Fruit fly (Drosophila melanogaster) whole organism, embryonic: ENCODE results near the gene CG45428.

Experiments used
- Bdp1 ChIP-seq: fragments of 200-800 bp; sonication (Bioruptor generic); optimal IDR thresholded peaks from 3 replicates; lab custom pipeline; 2016; ENCODE audit warnings: missing biosample characterization, missing genetic modification characterization
- Bgb ChIP-seq: fragments of 200-800 bp; sonication (Bioruptor generic); IDR thresholded peaks from 2 replicates; pipeline ENCODE4 v1.3.6; 2022; ENCODE audit warnings: missing biosample characterization, missing genetic modification characterization; ENCODE audit not compliant: partially characterized antibody
- CG12299 ChIP-seq: fragments of 200-800 bp; sonication (Bioruptor generic); optimal IDR thresholded peaks from 2 replicates; lab custom pipeline; 2018; ENCODE audit warnings: missing biosample characterization, mild to moderate bottlenecking, missing genetic modification characterization
- CG13424 ChIP-seq: fragments of 200-800 bp; sonication (Bioruptor generic); optimal IDR thresholded peaks from 2 replicates; lab custom pipeline; 2019; ENCODE audit warnings: missing biosample characterization, mild to moderate bottlenecking, missing genetic modification characterization, moderate library complexity
- CG13775 ChIP-seq: fragments of 200-800 bp; sonication (Bioruptor generic); optimal IDR thresholded peaks from 3 replicates; lab custom pipeline; 2017; ENCODE audit warnings: missing biosample characterization, mild to moderate bottlenecking, missing genetic modification characterization
- CG14860 ChIP-seq: fragments of 200-800 bp; sonication (Bioruptor generic); IDR thresholded peaks from 3 replicates; pipeline ENCODE4 v1.3.6; 2022; ENCODE audit warnings: missing biosample characterization, missing genetic modification characterization; ENCODE audit not compliant: partially characterized antibody
- CG14965 ChIP-seq: fragments of 200-800 bp; sonication (Bioruptor generic); optimal IDR thresholded peaks from 2 replicates; lab custom pipeline; 2016; ENCODE audit warnings: missing biosample characterization, missing genetic modification characterization, borderline replicate concordance
- CG15011 ChIP-seq: fragments of 200-800 bp; sonication (Bioruptor generic); optimal IDR thresholded peaks from 3 replicates; lab custom pipeline; 2018; ENCODE audit warnings: missing biosample characterization, mild to moderate bottlenecking, missing genetic modification characterization
- CG17359 ChIP-seq: fragments of 200-800 bp; sonication (Bioruptor generic); optimal IDR thresholded peaks from 3 replicates; lab custom pipeline; 2018; ENCODE audit warnings: missing biosample characterization, mild to moderate bottlenecking, missing genetic modification characterization, moderate library complexity
- CG34224 ChIP-seq: fragments of 200-800 bp; sonication (Bioruptor generic); IDR thresholded peaks from 3 replicates; pipeline ENCODE4 v1.3.6; 2022; ENCODE audit warnings: missing biosample characterization, missing genetic modification characterization; ENCODE audit not compliant: partially characterized antibody
- CG42726 ChIP-seq: fragments of 200-800 bp; sonication (Bioruptor generic); IDR thresholded peaks from 2 replicates; pipeline ENCODE4 v1.3.6; 2022; ENCODE audit warnings: missing biosample characterization, missing genetic modification characterization; ENCODE audit not compliant: partially characterized antibody
- CG6254 ChIP-seq: fragments of 200-800 bp; sonication (Bioruptor generic); optimal IDR thresholded peaks from 3 replicates; lab custom pipeline; 2017; ENCODE audit warnings: mild to moderate bottlenecking, missing biosample characterization, missing genetic modification reagents, missing genetic modification characterization
- CG6791 ChIP-seq: fragments of 200-800 bp; sonication (Bioruptor generic); IDR thresholded peaks from 3 replicates; pipeline ENCODE4 v1.3.6; 2022; ENCODE audit warnings: missing biosample characterization, missing genetic modification characterization; ENCODE audit not compliant: partially characterized antibody
- CG7963 ChIP-seq: fragments of 200-800 bp; sonication (Bioruptor generic); IDR thresholded peaks from 3 replicates; pipeline ENCODE4 v1.3.6; 2022; ENCODE audit warnings: missing biosample characterization, missing genetic modification characterization; ENCODE audit not compliant: partially characterized antibody
- Drgx ChIP-seq: fragments of 200-800 bp; sonication (Bioruptor generic); IDR thresholded peaks from 2 replicates; pipeline ENCODE4 v1.3.6; 2022; ENCODE audit warnings: missing biosample characterization, missing genetic modification characterization
- Med ChIP-seq: fragments of 200-800 bp; sonication (Bioruptor generic); peaks from one replicate; lab custom pipeline; 2016; ENCODE audit warnings: missing biosample characterization, missing genetic modification characterization, mild to moderate bottlenecking, inconsistent platforms, moderate library complexity
- Oli ChIP-seq: fragments of 200-800 bp; sonication (Bioruptor generic); optimal IDR thresholded peaks from 2 replicates; lab custom pipeline; 2018; ENCODE audit warnings: missing biosample characterization, mild to moderate bottlenecking, missing genetic modification characterization, moderate library complexity
- Opbp ChIP-seq: fragments of 200-800 bp; sonication (Bioruptor generic); IDR thresholded peaks from 3 replicates; pipeline ENCODE4 v1.3.6; 2022; ENCODE audit warnings: missing biosample characterization, missing genetic modification characterization; ENCODE audit not compliant: partially characterized antibody
- Sox100B ChIP-seq: fragments of 200-800 bp; sonication (Bioruptor generic); optimal IDR thresholded peaks from 3 replicates; lab custom pipeline; 2018; ENCODE audit warnings: missing biosample characterization, mild to moderate bottlenecking, missing genetic modification characterization
- Sry-δ ChIP-seq: fragments of 200-800 bp; sonication (Bioruptor generic); optimal IDR thresholded peaks from 2 replicates; lab custom pipeline; 2016; ENCODE audit warnings: missing biosample characterization, missing genetic modification characterization
- Usf ChIP-seq: fragments of 200-800 bp; sonication (Bioruptor generic); optimal IDR thresholded peaks from 2 replicates; lab custom pipeline; 2017; ENCODE audit warnings: missing genotype, missing biosample characterization, missing genetic modification characterization
- amos ChIP-seq: fragments of 200-800 bp; sonication (Bioruptor generic); IDR thresholded peaks from 2 replicates; pipeline ENCODE4 v1.3.6; 2022; ENCODE audit warnings: missing biosample characterization, missing genetic modification characterization; ENCODE audit not compliant: partially characterized antibody
- ase ChIP-seq: fragments of 200-800 bp; sonication (Bioruptor generic); IDR thresholded peaks from 3 replicates; pipeline ENCODE4 v1.3.6; 2022; ENCODE audit warnings: missing biosample characterization, missing genetic modification characterization
- ato ChIP-seq: fragments of 200-800 bp; sonication (Bioruptor generic); IDR thresholded peaks from 2 replicates; pipeline ENCODE4 v1.3.6; 2022; ENCODE audit warnings: missing biosample characterization, missing genetic modification characterization; ENCODE audit not compliant: partially characterized antibody
- bbx ChIP-seq: fragments of 200-800 bp; sonication (Bioruptor generic); IDR thresholded peaks from 2 replicates; pipeline ENCODE4 v1.3.6; 2022; ENCODE audit warnings: missing biosample characterization, missing genetic modification characterization; ENCODE audit not compliant: partially characterized antibody
- btn ChIP-seq: fragments of 200-800 bp; sonication (Bioruptor generic); optimal IDR thresholded peaks from 2 replicates; lab custom pipeline; 2016; ENCODE audit warnings: missing biosample characterization, missing genetic modification characterization
- chinmo ChIP-seq: fragments of 200-800 bp; sonication (Bioruptor generic); IDR thresholded peaks from 4 replicates; pipeline ENCODE4 v1.3.6; 2022; ENCODE audit warnings: missing biosample characterization, missing genetic modification characterization; ENCODE audit not compliant: partially characterized antibody
- ci ChIP-seq: fragments of 200-800 bp; sonication (Bioruptor generic); IDR thresholded peaks from 3 replicates; pipeline ENCODE4 v1.3.6; 2022; ENCODE audit warnings: missing biosample characterization, missing genetic modification characterization
- danr ChIP-seq: fragments of 200-800 bp; sonication (Bioruptor generic); IDR thresholded peaks from 2 replicates; pipeline ENCODE4 v1.3.6; 2022; ENCODE audit warnings: missing biosample characterization, missing genetic modification characterization
- dati ChIP-seq: fragments of 200-800 bp; sonication (Bioruptor generic); IDR thresholded peaks from 2 replicates; pipeline ENCODE4 v1.3.6; 2022; ENCODE audit warnings: missing biosample characterization, missing genetic modification characterization
- emc ChIP-seq: fragments of 200-800 bp; sonication (Bioruptor generic); optimal IDR thresholded peaks from 2 replicates; lab custom pipeline; 2016; ENCODE audit warnings: missing biosample characterization, missing genetic modification characterization
- en ChIP-seq: fragments of 200-800 bp; sonication (Bioruptor generic); optimal IDR thresholded peaks from 2 replicates; lab custom pipeline; 2016; ENCODE audit warnings: missing biosample characterization, missing genetic modification characterization
- ftz-f1 ChIP-seq: fragments of 200-800 bp; sonication (Bioruptor generic); optimal IDR thresholded peaks from 2 replicates; lab custom pipeline; 2016; ENCODE audit warnings: missing biosample characterization, missing genetic modification characterization
- gsb ChIP-seq: fragments of 200-800 bp; sonication (Bioruptor generic); IDR thresholded peaks from 2 replicates; pipeline ENCODE4 v1.3.6; 2022; ENCODE audit warnings: missing biosample characterization, missing genetic modification characterization
- hb ChIP-seq: fragments of 200-800 bp; sonication (Bioruptor generic); IDR thresholded peaks from 3 replicates; pipeline ENCODE4 v1.3.6; 2022; ENCODE audit warnings: missing biosample characterization, missing genetic modification characterization; ENCODE audit not compliant: partially characterized antibody
- hbn ChIP-seq: fragments of 200-800 bp; sonication (Bioruptor generic); IDR thresholded peaks from 2 replicates; pipeline ENCODE4 v1.3.6; 2022; ENCODE audit warnings: missing biosample characterization, missing genetic modification characterization; ENCODE audit not compliant: partially characterized antibody
- hkb ChIP-seq, 2 experiments: fragments of 200-800 bp in 1 of 2; fragments of >200 bp in 1 of 2; sonication (Bioruptor generic) in 1 of 2; IDR thresholded peaks in 1 of 2; optimal IDR thresholded peaks in 1 of 2; 2 replicates each; pipeline versions ENCODE4 v1.3.6 to Lab custom; 2017 to 2022; ENCODE audit warnings: missing biosample characterization in 1 of 2, missing genetic modification characterization in 1 of 2
- knrl ChIP-seq: fragments of 200-800 bp; sonication (Bioruptor generic); IDR thresholded peaks from 3 replicates; pipeline ENCODE4 v1.3.6; 2022; ENCODE audit warnings: missing biosample characterization, missing genetic modification characterization; ENCODE audit not compliant: partially characterized antibody
- mld ChIP-seq: fragments of 200-800 bp; sonication (Bioruptor generic); IDR thresholded peaks from 3 replicates; pipeline ENCODE4 v1.3.6; 2022; ENCODE audit warnings: missing biosample characterization, missing genetic modification characterization; ENCODE audit not compliant: partially characterized antibody
- nerfin-2 ChIP-seq: fragments of 200-800 bp; sonication (Bioruptor generic); IDR thresholded peaks from 2 replicates; pipeline ENCODE4 v1.3.6; 2022; ENCODE audit warnings: missing biosample characterization, missing genetic modification characterization; ENCODE audit not compliant: partially characterized antibody
- pita ChIP-seq: fragments of 200-800 bp; sonication (Bioruptor generic); optimal IDR thresholded peaks from 2 replicates; lab custom pipeline; 2017; ENCODE audit warnings: missing biosample characterization, mild to moderate bottlenecking, missing genetic modification characterization
- sisA ChIP-seq: fragments of 200-800 bp; sonication (Bioruptor generic); IDR thresholded peaks from 2 replicates; pipeline ENCODE4 v1.3.6; 2022; ENCODE audit warnings: missing biosample characterization, missing genetic modification characterization
- tin ChIP-seq: fragments of 200-800 bp; sonication (Bioruptor generic); optimal IDR thresholded peaks from 3 replicates; lab custom pipeline; 2016; ENCODE audit warnings: missing biosample characterization, missing genetic modification characterization
- tio ChIP-seq: fragments of 200-800 bp; sonication (Bioruptor generic); optimal IDR thresholded peaks from 2 replicates; lab custom pipeline; 2017; ENCODE audit warnings: missing biosample characterization, missing genetic modification characterization, inconsistent platforms
- tna ChIP-seq: fragments of 200-800 bp; sonication (Bioruptor generic); IDR thresholded peaks from 2 replicates; pipeline ENCODE4 v1.3.6; 2022; ENCODE audit warnings: missing biosample characterization, missing genetic modification characterization; ENCODE audit not compliant: partially characterized antibody
- unc-4 ChIP-seq: fragments of 200-800 bp; sonication (Bioruptor generic); IDR thresholded peaks from 2 replicates; pipeline ENCODE4 v1.3.6; 2022; ENCODE audit warnings: missing biosample characterization, missing genetic modification characterization; ENCODE audit not compliant: partially characterized antibody
- vnd ChIP-seq: fragments of 200-800 bp; sonication (Bioruptor generic); IDR thresholded peaks from 3 replicates; pipeline ENCODE4 v1.3.6; 2022; ENCODE audit warnings: missing biosample characterization, missing genetic modification characterization; ENCODE audit not compliant: partially characterized antibody

CG45428 gene

dm6 chr3L:22843094-22843493 lies 6.2 kb upstream of the CG45428 start:
- TF ChIP-seq CG6791 (GFP tag; lab: Robert Waterston, UW) (peak; percentile 93), CG14860 (GFP tag; lab: Robert Waterston, UW) (peak; percentile 77), amos (GFP tag; lab: Robert Waterston, UW) (peak; percentile 83), ato (GFP tag; lab: Robert Waterston, UW) (peak; percentile 56; the same call in 1 of the 2 replicates), CG7963 (GFP tag; lab: Robert Waterston, UW) (peak; percentile 75), CG42726 (GFP tag; lab: Robert Waterston, UW) (peak; percentile 78; the same call in 1 of the 2 replicates), ase (GFP tag; lab: Robert Waterston, UW) (no peak), btn (GFP tag; lab: Kevin White, UChicago) (no peak), Sry-δ (GFP tag; lab: Kevin White, UChicago) (no peak), chinmo (GFP tag; lab: Robert Waterston, UW) (no peak), emc (GFP tag; lab: Kevin White, UChicago) (no peak), Med (peak; percentile 21), unc-4 (GFP tag; lab: Robert Waterston, UW) (peak; percentile 13; the same call in 1 of the 2 replicates), hbn (GFP tag; lab: Robert Waterston, UW) (no peak), vnd (GFP tag; lab: Robert Waterston, UW) (peak; percentile 64; the same call in 2 of the 3 replicates), Bdp1 (GFP tag; lab: Kevin White, UChicago) (peak; percentile 98), sisA (no peak), danr (GFP tag; lab: Robert Waterston, UW) (0 out of 2 replicates have a peak, but pooled peaks have one; percentile 17), Drgx (GFP tag; lab: Robert Waterston, UW) (no peak), tio (GFP tag; lab: Kevin White, UChicago) (no peak), Bgb (peak; percentile 80), en (GFP tag; lab: Kevin White, UChicago) (no peak), knrl (peak; percentile 62; the same call in 2 of the 3 replicates), CG34224 (peak; percentile 70), CG17359 (tag; lab: Kevin White, UChicago) (no peak), CG13424 (tag; lab: Kevin White, UChicago) (no peak), mld (GFP tag; lab: Robert Waterston, UW) (peak; percentile 82), pita (GFP tag; lab: Kevin White, UChicago) (no peak), ci (GFP tag; lab: Robert Waterston, UW) (0 out of 3 replicates have a peak, but pooled peaks have one; percentile 10), tin (GFP tag; lab: Kevin White, UChicago) (no peak), CG15011 (GFP tag; lab: Kevin White, UChicago) (no peak), Usf (GFP tag; lab: Kevin White, UChicago) (no peak), CG12299 (no peak), hb (GFP tag; lab: Robert Waterston, UW) (peak; percentile 77; the same call in 2 of the 3 replicates), Sox100B (GFP tag; lab: Kevin White, UChicago) (no peak), tna (GFP tag; lab: Robert Waterston, UW) (peak; percentile 69), CG14965 (GFP tag; lab: Kevin White, UChicago) (no peak), nerfin-2 (peak; percentile 82), bbx (peak; percentile 77), Oli (tag; lab: Kevin White, UChicago) (no peak), ftz-f1 (GFP tag; lab: Kevin White, UChicago) (no peak), CG6254 (GFP tag; lab: Kevin White, UChicago) (peak; percentile 39), dati (GFP tag; lab: Robert Waterston, UW) (no peak), Opbp (GFP tag; lab: Robert Waterston, UW) (peak; percentile 87), gsb (no peak), hkb (optimal IDR thresholded peaks at IDR 0.05; lab: Kevin White, UChicago) (peak; percentile 23), hkb (GFP tag; IDR thresholded peaks at IDR 0.05; lab: Robert Waterston, UW) (no peak), CG13775 (GFP tag; lab: Kevin White, UChicago) (no peak)
